Fruit fly (Drosophila melanogaster): ENCODE results near the gene to.

Gene to

DNA sequence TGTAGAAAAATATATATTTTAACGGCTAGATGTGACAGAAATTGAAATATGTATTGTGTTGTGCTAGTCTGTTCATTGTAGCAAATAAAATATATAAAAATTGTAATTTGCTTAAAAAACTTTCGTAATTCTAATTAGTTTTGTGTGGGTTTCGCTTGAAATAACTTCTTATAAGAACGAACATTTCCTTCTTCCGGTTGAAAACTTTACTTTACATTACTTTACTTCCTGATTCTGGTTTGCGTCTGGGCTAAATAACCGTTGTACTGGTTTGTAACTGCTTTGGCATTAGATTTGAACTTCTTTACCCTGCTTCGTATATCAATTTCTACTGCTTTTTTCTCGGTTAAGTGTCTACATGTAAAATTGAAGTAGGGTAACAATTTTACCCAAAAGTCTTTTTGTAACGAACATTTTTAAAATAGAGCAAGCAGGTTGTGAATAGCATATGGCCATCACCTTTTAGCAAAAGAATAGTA lies 46.2 kb upstream of the to start, which contains the start of gene lobo (continued):
- TF ChIP-seq slbo (GFP tag; IDR thresholded peaks at IDR 0.05) (peak; percentile 85), ac (GFP tag; optimal IDR thresholded peaks at IDR 0.05) (no peak), CG12236 (GFP tag; optimal IDR thresholded peaks at IDR 0.05) (peak; percentile 56), CG6791 (GFP tag; IDR thresholded peaks at IDR 0.05; ENCODE audit: partially characterized antibody) (no peak), CG4730 (GFP tag; IDR thresholded peaks at IDR 0.05) (peak; percentile 62; the same call in 1 of the 2 replicates), CG4707 (GFP tag; optimal IDR thresholded peaks at IDR 0.05) (peak; percentile 8), ci (GFP tag; IDR thresholded peaks at IDR 0.05) (peak; percentile 95), pzg (GFP tag; optimal IDR thresholded peaks at IDR 0.05) (peak; percentile 28), Doc2 (GFP tag; IDR thresholded peaks at IDR 0.05) (no peak), CG16813 (GFP tag; IDR thresholded peaks at IDR 0.05; ENCODE audit: partially characterized antibody) (no peak), HLHmδ (GFP tag; optimal IDR thresholded peaks at IDR 0.05) (no peak), ind (GFP tag; optimal IDR thresholded peaks at IDR 0.05) (peak; percentile 13), cas (GFP tag; IDR thresholded peaks at IDR 0.05) (no peak), Mad (GFP tag; optimal IDR thresholded peaks at IDR 0.05) (peak; percentile 36), Side (GFP tag; optimal IDR thresholded peaks at IDR 0.05) (peak; percentile 70), H15 (GFP tag; IDR thresholded peaks at IDR 0.05) (peak; percentile 61; the same call in 2 of the 3 replicates), h (optimal IDR thresholded peaks at IDR 0.05) (no peak), shn (GFP tag; optimal IDR thresholded peaks at IDR 0.05) (peak; percentile 58), Sox100B (GFP tag; optimal IDR thresholded peaks at IDR 0.05) (no peak), tap (tag; optimal IDR thresholded peaks at IDR 0.05) (no peak), CG32772 (GFP tag; IDR thresholded peaks at IDR 0.05) (0 out of 2 replicates have a peak, but pooled peaks have one; percentile 16), sqz (GFP tag; optimal IDR thresholded peaks at IDR 0.05) (peak; percentile 34), Dip2 (GFP tag; IDR thresholded peaks at IDR 0.05) (no peak), CG8089 (GFP tag; optimal IDR thresholded peaks at IDR 0.05) (peak; percentile 69), Mes4 (GFP tag; optimal IDR thresholded peaks at IDR 0.05) (peak; percentile 67), Abd-B (GFP tag; optimal IDR thresholded peaks at IDR 0.05) (peak; percentile 65), Ets97D (GFP tag; optimal IDR thresholded peaks at IDR 0.05) (peak; percentile 98), CG5245 (GFP tag; optimal IDR thresholded peaks at IDR 0.05) (no peak), E2f1 (GFP tag; IDR thresholded peaks at IDR 0.05) (no peak), br (optimal IDR thresholded peaks at IDR 0.05) (no peak), vfl (GFP tag; optimal IDR thresholded peaks at IDR 0.05) (no peak), sisA (GFP tag; IDR thresholded peaks at IDR 0.05) (0 out of 2 replicates have a peak, but pooled peaks have one; percentile 26), CG13296 (GFP tag; optimal IDR thresholded peaks at IDR 0.05) (peak; percentile 43), ttk (GFP tag; IDR thresholded peaks at IDR 0.05) (peak; percentile 52), CG12155 (GFP tag; optimal IDR thresholded peaks at IDR 0.05) (peak; percentile 9), aop (GFP tag; IDR thresholded peaks at IDR 0.05) (peak; percentile 100), Stat92E (GFP tag; optimal IDR thresholded peaks at IDR 0.05) (peak in 1 of 3 experiments; percentile 15), pho (GFP tag; optimal IDR thresholded peaks at IDR 0.05) (peak; percentile 64), nerfin-1 (tag; optimal IDR thresholded peaks at IDR 0.05) (peak; percentile 65), NfI (GFP tag; optimal IDR thresholded peaks at IDR 0.05) (peak; percentile 85), luna (GFP tag; optimal IDR thresholded peaks at IDR 0.05) (peak; percentile 27), eve (GFP tag; optimal IDR thresholded peaks at IDR 0.05) (no peak), Gug (GFP tag; IDR thresholded peaks at IDR 0.05) (0 out of 4 replicates have a peak, but pooled peaks have one; percentile 14), Hr51 (GFP tag; optimal IDR thresholded peaks at IDR 0.05) (peak; percentile 46 to 53), CG6689 (GFP tag; IDR thresholded peaks at IDR 0.05) (no peak), gce (GFP tag; IDR thresholded peaks at IDR 0.05) (no peak), dm (GFP tag; optimal IDR thresholded peaks at IDR 0.05) (peak; percentile 54), gfzf (GFP tag; optimal IDR thresholded peaks at IDR 0.05) (peak; percentile 25), CG31365 (tag; optimal IDR thresholded peaks at IDR 0.05) (peak; percentile 98), Spps (tag; optimal IDR thresholded peaks at IDR 0.05) (no peak), CG1233 (GFP tag; optimal IDR thresholded peaks at IDR 0.05) (peak; percentile 68), CG14965 (GFP tag; optimal IDR thresholded peaks at IDR 0.05; ENCODE audit: borderline replicate concordance) (peak; percentile 11)

All from whole organism, embryonic.